6 worm cellular contexts compared by ENCODE assay signal in genomic region chrIV:3611845-3612244, ce11.
TF ChIP-seq lines count a peak whose summit lies in the region.

No protein-coding gene starts in this region.

TF ChIP-seq in whole organism, L1 larva, 84 proteins besides CTCF, POLR2A, EP300 and RAD21 (continues in another document):
- TF ChIP-seq nhr-71 (tag; optimal IDR thresholded peaks at IDR 0.05; lab: Kevin White, UChicago) (peak; percentile 53), hlh-17 (GFP tag; optimal IDR thresholded peaks at IDR 0.05; lab: Kevin White, UChicago; ENCODE audit: borderline replicate concordance) (no peak), nhr-20 (tag; optimal IDR thresholded peaks at IDR 0.05; lab: Kevin White, UChicago) (peak; percentile 27), fkh-4 (tag; optimal IDR thresholded peaks at IDR 0.05; lab: Kevin White, UChicago; ENCODE audit: borderline replicate concordance) (no peak), mep-1 (tag; optimal IDR thresholded peaks at IDR 0.05; lab: Kevin White, UChicago) (no peak), nhr-90 (tag; optimal IDR thresholded peaks at IDR 0.05; lab: Kevin White, UChicago; ENCODE audit: poor library complexity) (peak; percentile 57), fkh-10 (GFP tag; optimal IDR thresholded peaks at IDR 0.05; lab: Kevin White, UChicago) (no peak), grh-1 (GFP tag; IDR thresholded peaks at IDR 0.05; lab: Robert Waterston, UW) (no peak), efl-1 (optimal IDR thresholded peaks at IDR 0.05; lab: Kevin White, UChicago) (no peak), efl-1 (GFP tag; optimal IDR thresholded peaks at IDR 0.05 in 1 of 2; lab: Kevin White, UChicago) (peak in 1 of 2 experiments; percentile 74), unc-86 (tag; optimal IDR thresholded peaks at IDR 0.05; lab: Kevin White, UChicago) (no peak), elt-2 (tag; optimal IDR thresholded peaks at IDR 0.05; lab: Kevin White, UChicago) (peak; percentile 99), ceh-88 (GFP tag; IDR thresholded peaks at IDR 0.05; lab: Robert Waterston, UW) (no peak), mdl-1 (tag; optimal IDR thresholded peaks at IDR 0.05; lab: Kevin White, UChicago) (peak in 1 of 2 experiments; percentile 53), sup-37 (GFP tag; optimal IDR thresholded peaks at IDR 0.05; lab: Kevin White, UChicago) (no peak)

TF ChIP-seq in whole organism, L2 larva, 48 proteins besides CTCF, POLR2A, EP300 and RAD21:
- TF ChIP-seq gmeb-1 (tag; optimal IDR thresholded peaks at IDR 0.05; lab: Kevin White, UChicago) (peak; percentile 45), sma-9 (GFP tag; optimal IDR thresholded peaks at IDR 0.05; lab: Kevin White, UChicago) (peak; percentile 52), sma-9 (tag; optimal IDR thresholded peaks at IDR 0.05; lab: Kevin White, UChicago) (no peak), blmp-1 (tag; optimal IDR thresholded peaks at IDR 0.05; lab: Kevin White, UChicago; ENCODE audit: insufficient read depth) (no peak), R02D3.7 (tag; optimal IDR thresholded peaks at IDR 0.05; lab: Kevin White, UChicago) (no peak), sma-3 (GFP tag; optimal IDR thresholded peaks at IDR 0.05; lab: Kevin White, UChicago) (peak; percentile 43), Y55F3AM.14 (GFP tag; optimal IDR thresholded peaks at IDR 0.05; lab: Kevin White, UChicago) (no peak), crh-2 (tag; optimal IDR thresholded peaks at IDR 0.05; lab: Kevin White, UChicago) (peak; percentile 66), nhr-10 (tag; optimal IDR thresholded peaks at IDR 0.05; lab: Kevin White, UChicago) (no peak), F13H6.1 (tag; optimal IDR thresholded peaks at IDR 0.05; lab: Kevin White, UChicago) (peak; percentile 63), fos-1 (tag; optimal IDR thresholded peaks at IDR 0.05; lab: Kevin White, UChicago) (peak; percentile 59), mdl-1 (tag; optimal IDR thresholded peaks at IDR 0.05; lab: Kevin White, UChicago) (peak in 1 of 2 experiments; percentile 64), sem-4 (tag; optimal IDR thresholded peaks at IDR 0.05; lab: Kevin White, UChicago) (no peak), mbf-1 (tag; optimal IDR thresholded peaks at IDR 0.05; lab: Kevin White, UChicago) (no peak), nhr-77 (tag; optimal IDR thresholded peaks at IDR 0.05; lab: Kevin White, UChicago) (no peak)

TF ChIP-seq in whole organism, L3 larva, 47 proteins besides CTCF, POLR2A, EP300 and RAD21 (continues in another document):
- TF ChIP-seq tbx-2 (tag; optimal IDR thresholded peaks at IDR 0.05; lab: Kevin White, UChicago) (no peak), nhr-77 (tag; optimal IDR thresholded peaks at IDR 0.05; lab: Kevin White, UChicago) (no peak), nhr-23 (tag; optimal IDR thresholded peaks at IDR 0.05; lab: Kevin White, UChicago) (no peak), ceh-9 (tag; optimal IDR thresholded peaks at IDR 0.05; lab: Kevin White, UChicago) (no peak), ztf-4 (tag; optimal IDR thresholded peaks at IDR 0.05; lab: Kevin White, UChicago) (no peak), sea-2 (GFP tag; optimal IDR thresholded peaks at IDR 0.05; lab: Kevin White, UChicago) (no peak), mdl-1 (tag; optimal IDR thresholded peaks at IDR 0.05; lab: Kevin White, UChicago) (peak; percentile 43), hmg-11 (tag; optimal IDR thresholded peaks at IDR 0.05; lab: Kevin White, UChicago) (no peak), unc-39 (tag; optimal IDR thresholded peaks at IDR 0.05; lab: Kevin White, UChicago) (no peak), skn-1 (tag; optimal IDR thresholded peaks at IDR 0.05; lab: Kevin White, UChicago) (peak; percentile 66), ama-1 (optimal IDR thresholded peaks at IDR 0.05; lab: Kevin White, UChicago) (no peak), daf-12 (tag; optimal IDR thresholded peaks at IDR 0.05; lab: Kevin White, UChicago) (no peak), nhr-76 (tag; optimal IDR thresholded peaks at IDR 0.05; lab: Kevin White, UChicago) (no peak), elt-3 (tag; optimal IDR thresholded peaks at IDR 0.05; lab: Kevin White, UChicago) (no peak), lin-39 (tag; optimal IDR thresholded peaks at IDR 0.05; lab: Kevin White, UChicago) (no peak), lsy-12 (tag; optimal IDR thresholded peaks at IDR 0.05; lab: Kevin White, UChicago) (no peak), nhr-25 (tag; optimal IDR thresholded peaks at IDR 0.05; lab: Kevin White, UChicago) (no peak), elt-2 (tag; optimal IDR thresholded peaks at IDR 0.05; lab: Kevin White, UChicago) (peak; percentile 100)

TF ChIP-seq in whole organism, L4 larva, 104 proteins besides CTCF, POLR2A, EP300 and RAD21 (continues in another document):
- peak; percentile 89 for TF ChIP-seq nhr-28 (tag; optimal IDR thresholded peaks at IDR 0.05; lab: Kevin White, UChicago)
- TF ChIP-seq nhr-77 (tag; optimal IDR thresholded peaks at IDR 0.05; lab: Kevin White, UChicago) = peak; percentile 64
- peak; percentile 80 for TF ChIP-seq hlh-30 (tag; optimal IDR thresholded peaks at IDR 0.05; lab: Kevin White, UChicago; ENCODE audit: insufficient read depth)
- TF ChIP-seq unc-39 (tag; optimal IDR thresholded peaks at IDR 0.05; lab: Kevin White, UChicago) = no peak
- peak; percentile 97 for TF ChIP-seq hlh-11 (tag; optimal IDR thresholded peaks at IDR 0.05; lab: Kevin White, UChicago)
- TF ChIP-seq php-3 (GFP tag; IDR thresholded peaks at IDR 0.05; lab: Robert Waterston, UW) = peak; percentile 94
- no peak for TF ChIP-seq madf-9 (GFP tag; conservative IDR thresholded peaks at IDR 0.05; lab: Robert Waterston, UW)
- TF ChIP-seq fos-1 (tag; optimal IDR thresholded peaks at IDR 0.05; lab: Kevin White, UChicago) = peak; percentile 45
- TF ChIP-seq gei-8 (GFP tag; optimal IDR thresholded peaks at IDR 0.05; lab: Kevin White, UChicago) = peak; percentile 59
- TF ChIP-seq ceh-20 (GFP tag; IDR thresholded peaks at IDR 0.05; lab: Robert Waterston, UW) = peak; percentile 82
- TF ChIP-seq mes-2 (tag; optimal IDR thresholded peaks at IDR 0.05; lab: Kevin White, UChicago; ENCODE audit: poor library complexity, severe bottlenecking) = peak; percentile 43
- peak; percentile 83 for TF ChIP-seq nhr-48 (tag; optimal IDR thresholded peaks at IDR 0.05; lab: Kevin White, UChicago)
- TF ChIP-seq nhr-42 (GFP tag; IDR thresholded peaks at IDR 0.05; lab: Robert Waterston, UW) = peak; percentile 59; the same call in 1 of the 2 replicates
- TF ChIP-seq snpc-4 (tag; optimal IDR thresholded peaks at IDR 0.05; lab: Kevin White, UChicago) = no peak
- TF ChIP-seq mdl-1 (tag; optimal IDR thresholded peaks at IDR 0.05; lab: Kevin White, UChicago) = peak in 1 of 2 experiments; percentile 42
- no peak for TF ChIP-seq lin-15B (tag; optimal IDR thresholded peaks at IDR 0.05; lab: Kevin White, UChicago)

TF ChIP-seq in whole organism, late embryonic, 69 proteins besides CTCF, POLR2A, EP300 and RAD21:
- TF ChIP-seq pqm-1 (tag; optimal IDR thresholded peaks at IDR 0.05; lab: Kevin White, UChicago) (peak; percentile 75), hlh-30 (tag; optimal IDR thresholded peaks at IDR 0.05; lab: Kevin White, UChicago; ENCODE audit: insufficient read depth) (peak; percentile 11), ceh-22 (tag; optimal IDR thresholded peaks at IDR 0.05; lab: Kevin White, UChicago) (no peak), elt-2 (tag; optimal IDR thresholded peaks at IDR 0.05; lab: Kevin White, UChicago) (peak; percentile 98), gmeb-2 (tag; optimal IDR thresholded peaks at IDR 0.05; lab: Kevin White, UChicago) (no peak)

TF ChIP-seq in whole organism, young adult, 124 proteins besides CTCF, POLR2A, EP300 and RAD21 (continues in another document):
- TF ChIP-seq lir-1 (GFP tag; conservative IDR thresholded peaks at IDR 0.05; lab: Robert Waterston, UW) (no peak), lin-35 (GFP tag; optimal IDR thresholded peaks at IDR 0.05; lab: Kevin White, UChicago) (no peak), sptf-2 (GFP tag; optimal IDR thresholded peaks at IDR 0.05; lab: Kevin White, UChicago) (peak; percentile 44), tbp1 (GFP tag; optimal IDR thresholded peaks at IDR 0.05; lab: Kevin White, UChicago) (peak; percentile 50), dox-1 (GFP tag; IDR thresholded peaks at IDR 0.05; lab: Robert Waterston, UW) (peak; percentile 75), cebp-2 (GFP tag; IDR thresholded peaks at IDR 0.05; lab: Robert Waterston, UW) (no peak), egl-44 (GFP tag; IDR thresholded peaks at IDR 0.05; lab: Robert Waterston, UW) (peak; percentile 55; the same call in 1 of the 2 replicates), hlh-26 (GFP tag; conservative IDR thresholded peaks at IDR 0.05; lab: Robert Waterston, UW) (no peak), ztf-6 (GFP tag; IDR thresholded peaks at IDR 0.05; lab: Robert Waterston, UW) (no peak), zim-3 (tag; optimal IDR thresholded peaks at IDR 0.05; lab: Kevin White, UChicago) (no peak), Y56A3A.18 (GFP tag; IDR thresholded peaks at IDR 0.05; lab: Robert Waterston, UW) (no peak), Y79H2A.3 (GFP tag; conservative IDR thresholded peaks at IDR 0.05; lab: Robert Waterston, UW) (no peak), akir-1 (GFP tag; optimal IDR thresholded peaks at IDR 0.05; lab: Kevin White, UChicago) (no peak), bed-1 (GFP tag; IDR thresholded peaks at IDR 0.05; lab: Robert Waterston, UW) (no peak), pbrm-1 (GFP tag; IDR thresholded peaks at IDR 0.05; lab: Robert Waterston, UW) (no peak), athp-1 (tag; optimal IDR thresholded peaks at IDR 0.05; lab: Kevin White, UChicago) (no peak), F10E7.11 (tag; optimal IDR thresholded peaks at IDR 0.05; lab: Kevin White, UChicago) (no peak), tbx-9 (tag; optimal IDR thresholded peaks at IDR 0.05; lab: Kevin White, UChicago; ENCODE audit: borderline replicate concordance) (no peak), attf-6 (GFP tag; IDR thresholded peaks at IDR 0.05; lab: Robert Waterston, UW) (no peak), madf-10 (tag; optimal IDR thresholded peaks at IDR 0.05; lab: Kevin White, UChicago) (peak; percentile 42), mcd-1 (GFP tag; IDR thresholded peaks at IDR 0.05; lab: Robert Waterston, UW) (peak; percentile 36; the same call in 1 of the 2 replicates), tlf-1 (GFP tag; optimal IDR thresholded peaks at IDR 0.05; lab: Kevin White, UChicago) (peak; percentile 82), let-526 (GFP tag; IDR thresholded peaks at IDR 0.05; lab: Robert Waterston, UW) (peak; percentile 38; the same call in 1 of the 2 replicates), T26A5.8 (tag; optimal IDR thresholded peaks at IDR 0.05; lab: Kevin White, UChicago) (no peak), cebp-1 (GFP tag; IDR thresholded peaks at IDR 0.05; lab: Robert Waterston, UW) (no peak), cebp-1 (tag; optimal IDR thresholded peaks at IDR 0.05; lab: Kevin White, UChicago) (peak; percentile 61), dpff-1 (tag; optimal IDR thresholded peaks at IDR 0.05; lab: Kevin White, UChicago) (no peak), sea-2 (GFP tag; IDR thresholded peaks at IDR 0.05; lab: Robert Waterston, UW) (no peak), ets-4 (GFP tag; optimal IDR thresholded peaks at IDR 0.05; lab: Kevin White, UChicago) (peak; percentile 95), ztf-22 (GFP tag; optimal IDR thresholded peaks at IDR 0.05; lab: Kevin White, UChicago) (peak; percentile 84), ceh-100 (GFP tag; IDR thresholded peaks at IDR 0.05; lab: Robert Waterston, UW) (no peak), chd-7 (tag; optimal IDR thresholded peaks at IDR 0.05; lab: Kevin White, UChicago) (peak; percentile 59)
